Worm (Caenorhabditis elegans) whole organism, young adult: ENCODE measurements around the gene M01A8.1.

Experiments
- B0035.1 ChIP-seq: sonication (generic microtip); optimal IDR thresholded peaks from 2 replicates; lab custom pipeline; 2016; ENCODE audit warnings: missing genetic modification characterization, mild to moderate bottlenecking, missing compliant biosample characterization, missing genotype, missing genetic modification reagents
- D2030.7 ChIP-seq: fragments of 200-800 bp; sonication (Bioruptor generic); IDR thresholded peaks from 2 replicates; pipeline ENCODE4 v1.3.6; 2022; ENCODE audit warnings: missing genetic modification reagents, missing genetic modification characterization, missing compliant biosample characterization
- F22D6.2 ChIP-seq: sonication (generic microtip); optimal IDR thresholded peaks from 2 replicates; lab custom pipeline; 2016; ENCODE audit warnings: mild to moderate bottlenecking, missing genetic modification characterization, missing compliant biosample characterization
- F23B12.7 ChIP-seq: sonication (generic microtip); optimal IDR thresholded peaks from 2 replicates; lab custom pipeline; 2017; ENCODE audit warnings: missing genetic modification characterization, mild to moderate bottlenecking, missing compliant biosample characterization, antibody characterized with exemption, moderate library complexity; ENCODE audit not compliant: insufficient read depth
- F37B4.10 ChIP-seq: fragments of 200-800 bp; sonication (Bioruptor generic); IDR thresholded peaks from 2 replicates; pipeline ENCODE4 v1.3.6; 2022; ENCODE audit warnings: missing genetic modification characterization, missing compliant biosample characterization
- F39B2.1 ChIP-seq: fragments of 200-800 bp; sonication (Bioruptor generic); IDR thresholded peaks from 2 replicates; pipeline ENCODE4 v1.3.6; 2022; ENCODE audit warnings: missing genetic modification reagents, missing genetic modification characterization, missing compliant biosample characterization
- F57C9.4 ChIP-seq: sonication (generic microtip); optimal IDR thresholded peaks from 2 replicates; lab custom pipeline; 2017; ENCODE audit warnings: mild to moderate bottlenecking, missing genetic modification characterization, missing compliant biosample characterization
- K11D2.4 ChIP-seq: fragments of 200-800 bp; sonication (Bioruptor generic); IDR thresholded peaks from 2 replicates; pipeline ENCODE4 v1.3.6; 2022; ENCODE audit warnings: missing genetic modification reagents, missing genetic modification characterization, missing compliant biosample characterization
- T26A5.8 ChIP-seq: sonication (generic microtip); optimal IDR thresholded peaks from 2 replicates; lab custom pipeline; 2016; ENCODE audit warnings: missing genetic modification characterization, missing compliant biosample characterization
- Y67H2A.10 ChIP-seq: fragments of 200-800 bp; sonication (Bioruptor generic); conservative IDR thresholded peaks from 2 replicates; pipeline ENCODE4 v1.3.6; 2022; ENCODE audit warnings: missing genetic modification reagents, missing genetic modification characterization, missing compliant biosample characterization
- Y79H2A.3 ChIP-seq: fragments of 200-800 bp; sonication (Bioruptor generic); conservative IDR thresholded peaks from 2 replicates; pipeline ENCODE4 v1.3.6; 2022; ENCODE audit warnings: missing genetic modification reagents, missing genetic modification characterization, missing compliant biosample characterization
- aptf-2 ChIP-seq: fragments of 200-800 bp; sonication (Bioruptor generic); conservative IDR thresholded peaks from 2 replicates; pipeline ENCODE4 v1.3.6; 2022; ENCODE audit warnings: missing genetic modification reagents, missing genetic modification characterization, missing compliant biosample characterization
- aptf-3 ChIP-seq: fragments of 200-800 bp; sonication (Bioruptor generic); IDR thresholded peaks from 2 replicates; pipeline ENCODE4 v1.3.6; 2022; ENCODE audit warnings: missing genetic modification characterization, missing compliant biosample characterization
- attf-6 ChIP-seq: fragments of 200-800 bp; sonication (Bioruptor generic); IDR thresholded peaks from 2 replicates; pipeline ENCODE4 v1.3.6; 2022; ENCODE audit warnings: missing genetic modification reagents, missing genetic modification characterization, missing compliant biosample characterization
- bed-2 ChIP-seq: fragments of 200-800 bp; sonication (Bioruptor generic); IDR thresholded peaks from 2 replicates; pipeline ENCODE4 v1.3.6; 2022; ENCODE audit warnings: missing genetic modification reagents, missing genetic modification characterization, missing compliant biosample characterization
- cebp-1 ChIP-seq, 2 experiments: fragments of 200-800 bp in 1 of 2; sonication (Bioruptor generic) in 1 of 2; sonication (generic microtip) in 1 of 2; IDR thresholded peaks in 1 of 2; optimal IDR thresholded peaks in 1 of 2; 2 replicates each; pipeline versions ENCODE4 v1.3.6 to Lab custom; 2017 to 2022; ENCODE audit warnings: missing compliant biosample characterization in 2 of 2, missing genetic modification characterization in 2 of 2, mild to moderate bottlenecking in 1 of 2, missing genetic modification reagents in 1 of 2, moderate library complexity in 1 of 2
- ceh-27 ChIP-seq: fragments of 200-800 bp; sonication (Bioruptor generic); optimal IDR thresholded peaks from 2 replicates; lab custom pipeline; 2018; ENCODE audit warnings: mild to moderate bottlenecking, missing genetic modification characterization, moderate library complexity, missing compliant biosample characterization
- ceh-40 ChIP-seq: fragments of 200-800 bp; sonication (Bioruptor generic); IDR thresholded peaks from 2 replicates; pipeline ENCODE4 v1.3.6; 2022; ENCODE audit warnings: missing genetic modification characterization, missing compliant biosample characterization
- ceh-79 ChIP-seq: sonication (generic microtip); optimal IDR thresholded peaks from 2 replicates; lab custom pipeline; 2017; ENCODE audit warnings: mild to moderate bottlenecking, missing genetic modification characterization, missing compliant biosample characterization
- dox-1 ChIP-seq: fragments of 200-800 bp; sonication (Bioruptor generic); IDR thresholded peaks from 2 replicates; pipeline ENCODE4 v1.3.6; 2022; ENCODE audit warnings: missing genetic modification reagents, missing genetic modification characterization, missing compliant biosample characterization
- dpl-1 ChIP-seq: fragments of 150-350 bp; optimal IDR thresholded peaks from 2 replicates; lab custom pipeline; 2014; ENCODE audit warnings: missing biosample characterization, missing genetic modification reagents, missing genetic modification characterization
- egrh-3 ChIP-seq: fragments of 200-800 bp; sonication (Bioruptor generic); IDR thresholded peaks from 2 replicates; pipeline ENCODE4 v1.3.6; 2022; ENCODE audit warnings: missing genetic modification reagents, missing genetic modification characterization, missing compliant biosample characterization
- ets-4 ChIP-seq: fragments of 200-800 bp; sonication (Bioruptor generic); optimal IDR thresholded peaks from 2 replicates; lab custom pipeline; 2018; ENCODE audit warnings: mild to moderate bottlenecking, missing genetic modification characterization, missing compliant biosample characterization
- fkh-3 ChIP-seq: sonication (generic microtip); optimal IDR thresholded peaks from 2 replicates; lab custom pipeline; 2016; ENCODE audit warnings: mild to moderate bottlenecking, missing genetic modification characterization, missing compliant biosample characterization
- him-1 ChIP-seq: sonication (generic microtip); optimal IDR thresholded peaks from 2 replicates; lab custom pipeline; 2016; ENCODE audit warnings: missing genotype, missing genetic modification reagents, missing genetic modification characterization, missing compliant biosample characterization
- hlh-12 ChIP-seq: sonication (generic microtip); optimal IDR thresholded peaks from 2 replicates; lab custom pipeline; 2016; ENCODE audit warnings: missing genetic modification characterization, missing compliant biosample characterization
- let-607 ChIP-seq, 2 experiments: fragments of 200-800 bp in 1 of 2; sonication (Bioruptor generic) in 1 of 2; sonication (generic microtip) in 1 of 2; optimal IDR thresholded peaks; 2 replicates each; lab custom pipeline; 2016 to 2018; ENCODE audit warnings: mild to moderate bottlenecking in 2 of 2, missing compliant biosample characterization in 2 of 2, missing genetic modification characterization in 2 of 2, moderate library complexity in 2 of 2, missing genotype in 1 of 2
- lin-26 ChIP-seq: fragments of 200-800 bp; sonication (Bioruptor generic); IDR thresholded peaks from 2 replicates; pipeline ENCODE4 v1.3.6; 2022; ENCODE audit warnings: missing genetic modification reagents, missing genetic modification characterization, missing compliant biosample characterization
- lin-40 ChIP-seq: sonication (generic microtip); optimal IDR thresholded peaks from 2 replicates; lab custom pipeline; 2016; ENCODE audit warnings: missing genetic modification characterization, mild to moderate bottlenecking, missing compliant biosample characterization, missing genotype, missing genetic modification reagents
- lsl-1 ChIP-seq: fragments of 200-800 bp; sonication (Bioruptor generic); optimal IDR thresholded peaks from 2 replicates; lab custom pipeline; 2018; ENCODE audit warnings: mild to moderate bottlenecking, missing genetic modification characterization, moderate library complexity, missing compliant biosample characterization
- lsy-27 ChIP-seq: sonication (generic microtip); optimal IDR thresholded peaks from 2 replicates; lab custom pipeline; 2017; ENCODE audit warnings: missing genetic modification characterization, mild to moderate bottlenecking, missing compliant biosample characterization, antibody characterized with exemption, missing genotype, borderline replicate concordance; ENCODE audit not compliant: insufficient read depth
- madf-10 ChIP-seq: sonication (generic microtip); optimal IDR thresholded peaks from 2 replicates; lab custom pipeline; 2016; ENCODE audit warnings: mild to moderate bottlenecking, missing genetic modification characterization, missing compliant biosample characterization
- madf-6 ChIP-seq: fragments of 200-800 bp; sonication (Bioruptor generic); IDR thresholded peaks from 2 replicates; pipeline ENCODE4 v1.3.6; 2022; ENCODE audit warnings: missing genetic modification reagents, missing genetic modification characterization, missing compliant biosample characterization
- mcd-1 ChIP-seq: fragments of 200-800 bp; sonication (Bioruptor generic); IDR thresholded peaks from 2 replicates; pipeline ENCODE4 v1.3.6; 2022; ENCODE audit warnings: missing genetic modification reagents, missing genetic modification characterization, missing compliant biosample characterization
- mxl-1 ChIP-seq: sonication (generic microtip); optimal IDR thresholded peaks from 2 replicates; lab custom pipeline; 2016; ENCODE audit warnings: missing genetic modification characterization, missing compliant biosample characterization
- nfya-1 ChIP-seq: sonication (generic microtip); optimal IDR thresholded peaks from 2 replicates; lab custom pipeline; 2017; ENCODE audit warnings: antibody characterized with exemption, missing compliant biosample characterization, missing genetic modification characterization, borderline replicate concordance; ENCODE audit not compliant: insufficient read depth
- nfyb-1 ChIP-seq: fragments of 200-800 bp; sonication (Bioruptor generic); IDR thresholded peaks from 2 replicates; pipeline ENCODE4 v1.3.6; 2022; ENCODE audit warnings: missing genetic modification reagents, missing genetic modification characterization, missing compliant biosample characterization
- nhr-80 ChIP-seq: sonication (generic microtip); optimal IDR thresholded peaks from 2 replicates; lab custom pipeline; 2016; ENCODE audit warnings: missing genetic modification characterization, missing compliant biosample characterization
- repo-1 ChIP-seq: sonication (generic microtip); optimal IDR thresholded peaks from 2 replicates; lab custom pipeline; 2017; ENCODE audit warnings: mild to moderate bottlenecking, missing genetic modification characterization, missing compliant biosample characterization
- sdz-38 ChIP-seq: sonication (generic microtip); optimal IDR thresholded peaks from 2 replicates; lab custom pipeline; 2016; ENCODE audit warnings: missing genotype, missing genetic modification characterization, missing compliant biosample characterization
- snpc-1.1 ChIP-seq: sonication (generic microtip); optimal IDR thresholded peaks from 2 replicates; lab custom pipeline; 2017; ENCODE audit warnings: missing genetic modification characterization, mild to moderate bottlenecking, missing compliant biosample characterization, antibody characterized with exemption, moderate library complexity, missing genotype, missing genetic modification reagents; ENCODE audit not compliant: insufficient read depth
- snpc-3.4 ChIP-seq: sonication (generic microtip); optimal IDR thresholded peaks from 2 replicates; lab custom pipeline; 2017; ENCODE audit warnings: missing genetic modification characterization, mild to moderate bottlenecking, missing compliant biosample characterization, antibody characterized with exemption, moderate library complexity, missing genotype, missing genetic modification reagents
- somi-1 ChIP-seq: fragments of 200-800 bp; sonication (Bioruptor generic); optimal IDR thresholded peaks from 2 replicates; lab custom pipeline; 2018; ENCODE audit warnings: mild to moderate bottlenecking, missing genetic modification characterization, missing compliant biosample characterization
- sptf-2 ChIP-seq: fragments of 200-800 bp; sonication (Bioruptor generic); optimal IDR thresholded peaks from 2 replicates; lab custom pipeline; 2018; ENCODE audit warnings: mild to moderate bottlenecking, missing genetic modification characterization, missing compliant biosample characterization
- tbx-9 ChIP-seq: sonication (generic microtip); optimal IDR thresholded peaks from 2 replicates; lab custom pipeline; 2016; ENCODE audit warnings: borderline replicate concordance, missing genetic modification characterization, inconsistent platforms, missing compliant biosample characterization
- zim-3 ChIP-seq: sonication (generic microtip); optimal IDR thresholded peaks from 2 replicates; lab custom pipeline; 2017; ENCODE audit warnings: mild to moderate bottlenecking, missing genetic modification characterization, moderate library complexity, missing compliant biosample characterization
- ztf-28 ChIP-seq: fragments of 200-800 bp; sonication (Bioruptor generic); IDR thresholded peaks from 2 replicates; pipeline ENCODE4 v1.3.6; 2022; ENCODE audit warnings: missing genetic modification reagents, missing genetic modification characterization, missing compliant biosample characterization
- ztf-6 ChIP-seq: fragments of 200-800 bp; sonication (Bioruptor generic); IDR thresholded peaks from 2 replicates; pipeline ENCODE4 v1.3.6; 2022; ENCODE audit warnings: missing genetic modification reagents, missing genetic modification characterization, missing compliant biosample characterization

Gene M01A8.1

DNA sequence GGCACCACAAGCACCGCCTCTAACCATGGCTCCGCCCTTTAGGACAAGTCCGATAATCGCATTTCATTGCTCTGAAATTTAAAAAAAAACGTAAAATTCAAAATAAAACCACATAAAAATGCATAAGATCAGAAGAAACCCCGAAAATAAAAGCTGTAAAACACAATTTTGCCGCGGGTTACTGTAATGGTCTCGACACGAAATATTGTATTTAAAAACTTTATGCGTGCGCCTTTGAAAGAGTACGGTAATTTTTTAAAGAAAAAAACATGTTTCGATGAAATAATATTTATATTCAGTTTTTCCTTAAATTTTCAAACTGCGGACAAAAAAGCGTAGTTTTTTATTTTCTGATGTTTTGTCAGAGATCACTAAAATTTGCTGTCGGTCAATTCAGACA lies 28.3 kb upstream of the M01A8.1 start, which contains the start of gene rnr-1 (continued):
- TF ChIP-seq snpc-3.4 (tag; lab: Kevin White, UChicago): peak; percentile 93
- no peak for TF ChIP-seq B0035.1 (tag; lab: Kevin White, UChicago)
- TF ChIP-seq nfyb-1 (GFP tag; lab: Robert Waterston, UW): no peak
- TF ChIP-seq D2030.7 (GFP tag; lab: Robert Waterston, UW): peak; percentile 88
- TF ChIP-seq F23B12.7 (tag; lab: Kevin White, UChicago): no peak
- peak; percentile 19; the same call in 1 of the 2 replicates for TF ChIP-seq dox-1 (GFP tag; lab: Robert Waterston, UW)
- TF ChIP-seq F22D6.2 (tag; lab: Kevin White, UChicago): no peak
- peak; percentile 99 for TF ChIP-seq lsl-1
- no peak for TF ChIP-seq T26A5.8 (tag; lab: Kevin White, UChicago)
- TF ChIP-seq ztf-6 (GFP tag; lab: Robert Waterston, UW): no peak
- peak; percentile 98 for TF ChIP-seq madf-6 (GFP tag; lab: Robert Waterston, UW)
- TF ChIP-seq Y79H2A.3 (GFP tag; lab: Robert Waterston, UW): 0 out of 2 replicates have a peak, but pooled peaks have one; percentile 44
- no peak for TF ChIP-seq ceh-27
- TF ChIP-seq somi-1: no peak
- TF ChIP-seq him-1 (tag; lab: Kevin White, UChicago): peak; percentile 24
- no peak for TF ChIP-seq nhr-80 (tag; lab: Kevin White, UChicago)
- TF ChIP-seq tbx-9: no peak
- TF ChIP-seq attf-6: no peak
- no peak for TF ChIP-seq ceh-40
- no peak for TF ChIP-seq lsy-27
- no peak for TF ChIP-seq K11D2.4 (GFP tag; lab: Robert Waterston, UW)
- TF ChIP-seq aptf-2: no peak
- no peak for TF ChIP-seq ztf-28 (GFP tag; lab: Robert Waterston, UW)
- TF ChIP-seq madf-10 (tag; lab: Kevin White, UChicago): no peak
- TF ChIP-seq egrh-3 (GFP tag; lab: Robert Waterston, UW): no peak
- TF ChIP-seq F37B4.10: no peak
- TF ChIP-seq sdz-38 (tag; lab: Kevin White, UChicago): no peak
- no peak for TF ChIP-seq ets-4
- no peak for TF ChIP-seq cebp-1 (GFP tag; IDR thresholded peaks at IDR 0.05; lab: Robert Waterston, UW)
- no peak for TF ChIP-seq cebp-1 (tag; optimal IDR thresholded peaks at IDR 0.05; lab: Kevin White, UChicago)
- no peak for TF ChIP-seq F39B2.1
- TF ChIP-seq fkh-3: no peak
- no peak for TF ChIP-seq nfya-1 (tag; lab: Kevin White, UChicago)
- TF ChIP-seq zim-3 (tag; lab: Kevin White, UChicago): no peak
- TF ChIP-seq mxl-1 (tag; lab: Kevin White, UChicago): no peak
- no peak for TF ChIP-seq lin-26 (GFP tag; lab: Robert Waterston, UW)
- TF ChIP-seq repo-1 (tag; lab: Kevin White, UChicago): no peak
- no peak for TF ChIP-seq ceh-79
- TF ChIP-seq dpl-1 (GFP tag; lab: Kevin White, UChicago): peak; percentile 73
- TF ChIP-seq let-607 (tag; optimal IDR thresholded peaks at IDR 0.05; lab: Kevin White, UChicago): no peak
- TF ChIP-seq lin-40 (tag; lab: Kevin White, UChicago): no peak
- no peak for TF ChIP-seq sptf-2
- no peak for TF ChIP-seq hlh-12
- no peak for TF ChIP-seq snpc-1.1 (tag; lab: Kevin White, UChicago)
- peak; percentile 9; the same call in 1 of the 2 replicates for TF ChIP-seq mcd-1 (GFP tag; lab: Robert Waterston, UW)
- no peak for TF ChIP-seq Y67H2A.10
- no peak for TF ChIP-seq F57C9.4
- TF ChIP-seq bed-2 (GFP tag; lab: Robert Waterston, UW): no peak
- TF ChIP-seq aptf-3 (GFP tag; lab: Robert Waterston, UW): no peak
